Worm (Caenorhabditis elegans) whole organism, young adult: Measurements from ENCODE around the gene gcy-13.

ENCODE experiments used
- F23B12.7 ChIP-seq: sonication (generic microtip); optimal IDR thresholded peaks from 2 replicates; lab custom pipeline; 2017; ENCODE audit warnings: missing genetic modification characterization, mild to moderate bottlenecking, missing compliant biosample characterization, antibody characterized with exemption, moderate library complexity; ENCODE audit not compliant: insufficient read depth
- F39B2.1 ChIP-seq: fragments of 200-800 bp; sonication (Bioruptor generic); IDR thresholded peaks from 2 replicates; pipeline ENCODE4 v1.3.6; 2022; ENCODE audit warnings: missing genetic modification reagents, missing genetic modification characterization, missing compliant biosample characterization
- F49E8.2 ChIP-seq: sonication (generic microtip); optimal IDR thresholded peaks from 3 replicates; lab custom pipeline; 2017; ENCODE audit warnings: missing genetic modification characterization, mild to moderate bottlenecking, missing compliant biosample characterization, antibody characterized with exemption, moderate library complexity; ENCODE audit not compliant: insufficient read depth
- F57A8.1 ChIP-seq: fragments of 200-800 bp; sonication (Bioruptor generic); optimal IDR thresholded peaks from 2 replicates; lab custom pipeline; 2018; ENCODE audit warnings: mild to moderate bottlenecking, missing genetic modification characterization, moderate library complexity, missing compliant biosample characterization
- K12H6.12 ChIP-seq: fragments of 200-800 bp; sonication (Bioruptor generic); optimal IDR thresholded peaks from 2 replicates; lab custom pipeline; 2018; ENCODE audit warnings: mild to moderate bottlenecking, missing genetic modification characterization, missing compliant biosample characterization
- Y95B8A.8 ChIP-seq: fragments of 200-800 bp; sonication (Bioruptor generic); IDR thresholded peaks from 2 replicates; pipeline ENCODE4 v1.3.6; 2022; ENCODE audit warnings: missing genetic modification reagents, missing genetic modification characterization, missing compliant biosample characterization
- akir-1 ChIP-seq: fragments of 200-800 bp; sonication (Bioruptor generic); optimal IDR thresholded peaks from 2 replicates; lab custom pipeline; 2018; ENCODE audit warnings: mild to moderate bottlenecking, missing genetic modification characterization, moderate library complexity, missing compliant biosample characterization
- atf-7 ChIP-seq: sonication (generic microtip); optimal IDR thresholded peaks from 2 replicates; lab custom pipeline; 2017; ENCODE audit warnings: mild to moderate bottlenecking, missing genetic modification characterization, missing compliant biosample characterization
- attf-6 ChIP-seq: fragments of 200-800 bp; sonication (Bioruptor generic); IDR thresholded peaks from 2 replicates; pipeline ENCODE4 v1.3.6; 2022; ENCODE audit warnings: missing genetic modification reagents, missing genetic modification characterization, missing compliant biosample characterization
- ceh-40 ChIP-seq: fragments of 200-800 bp; sonication (Bioruptor generic); IDR thresholded peaks from 2 replicates; pipeline ENCODE4 v1.3.6; 2022; ENCODE audit warnings: missing genetic modification characterization, missing compliant biosample characterization
- ceh-79 ChIP-seq: sonication (generic microtip); optimal IDR thresholded peaks from 2 replicates; lab custom pipeline; 2017; ENCODE audit warnings: mild to moderate bottlenecking, missing genetic modification characterization, missing compliant biosample characterization
- ceh-91 ChIP-seq: fragments of 200-800 bp; sonication (Bioruptor generic); IDR thresholded peaks from 2 replicates; pipeline ENCODE4 v1.3.6; 2022; ENCODE audit warnings: missing genetic modification reagents, missing genetic modification characterization, missing compliant biosample characterization
- dpl-1 ChIP-seq: fragments of 150-350 bp; optimal IDR thresholded peaks from 2 replicates; lab custom pipeline; 2014; ENCODE audit warnings: missing biosample characterization, missing genetic modification reagents, missing genetic modification characterization
- egl-18 ChIP-seq: fragments of 200-800 bp; sonication (Bioruptor generic); IDR thresholded peaks from 2 replicates; pipeline ENCODE4 v1.3.6; 2022; ENCODE audit warnings: missing genetic modification reagents, missing genetic modification characterization, missing compliant biosample characterization
- ekl-4 ChIP-seq: fragments of 200-800 bp; sonication (Bioruptor generic); IDR thresholded peaks from 2 replicates; pipeline ENCODE4 v1.3.6; 2022; ENCODE audit warnings: missing genetic modification reagents, missing genetic modification characterization, missing compliant biosample characterization
- hmg-20 ChIP-seq: fragments of 200-800 bp; sonication (Bioruptor generic); IDR thresholded peaks from 2 replicates; pipeline ENCODE4 v1.3.6; 2022; ENCODE audit warnings: missing genetic modification reagents, missing genetic modification characterization, missing compliant biosample characterization
- lin-26 ChIP-seq: fragments of 200-800 bp; sonication (Bioruptor generic); IDR thresholded peaks from 2 replicates; pipeline ENCODE4 v1.3.6; 2022; ENCODE audit warnings: missing genetic modification reagents, missing genetic modification characterization, missing compliant biosample characterization
- lir-1 ChIP-seq: fragments of 200-800 bp; sonication (Bioruptor generic); conservative IDR thresholded peaks from 2 replicates; pipeline ENCODE4 v1.3.6; 2022; ENCODE audit warnings: missing genetic modification reagents, missing genetic modification characterization, missing compliant biosample characterization
- madf-8 ChIP-seq: fragments of 200-800 bp; sonication (Bioruptor generic); conservative IDR thresholded peaks from 2 replicates; pipeline ENCODE4 v1.3.6; 2022; ENCODE audit warnings: missing genetic modification reagents, missing genetic modification characterization, missing compliant biosample characterization
- nfya-1 ChIP-seq: sonication (generic microtip); optimal IDR thresholded peaks from 2 replicates; lab custom pipeline; 2017; ENCODE audit warnings: antibody characterized with exemption, missing compliant biosample characterization, missing genetic modification characterization, borderline replicate concordance; ENCODE audit not compliant: insufficient read depth
- nhr-80 ChIP-seq: sonication (generic microtip); optimal IDR thresholded peaks from 2 replicates; lab custom pipeline; 2016; ENCODE audit warnings: missing genetic modification characterization, missing compliant biosample characterization
- pbrm-1 ChIP-seq: fragments of 200-800 bp; sonication (Bioruptor generic); IDR thresholded peaks from 2 replicates; pipeline ENCODE4 v1.3.6; 2022; ENCODE audit warnings: missing genetic modification reagents, missing genetic modification characterization, missing compliant biosample characterization
- rcor-1 ChIP-seq: fragments of 200-800 bp; sonication (Bioruptor generic); IDR thresholded peaks from 2 replicates; pipeline ENCODE4 v1.3.6; 2022; ENCODE audit warnings: missing genetic modification reagents, missing genetic modification characterization, missing compliant biosample characterization
- rec-8 ChIP-seq, 2 experiments: sonication (generic microtip); optimal IDR thresholded peaks; 2 replicates each; lab custom pipeline; 2016; ENCODE audit warnings: mild to moderate bottlenecking in 2 of 2, missing genetic modification characterization in 2 of 2, missing genetic modification reagents in 2 of 2, missing genotype in 2 of 2, missing biosample characterization in 1 of 2, missing compliant biosample characterization in 1 of 2, moderate library complexity in 1 of 2
- snpc-1.1 ChIP-seq: sonication (generic microtip); optimal IDR thresholded peaks from 2 replicates; lab custom pipeline; 2017; ENCODE audit warnings: missing genetic modification characterization, mild to moderate bottlenecking, missing compliant biosample characterization, antibody characterized with exemption, moderate library complexity, missing genotype, missing genetic modification reagents; ENCODE audit not compliant: insufficient read depth
- sptf-2 ChIP-seq: fragments of 200-800 bp; sonication (Bioruptor generic); optimal IDR thresholded peaks from 2 replicates; lab custom pipeline; 2018; ENCODE audit warnings: mild to moderate bottlenecking, missing genetic modification characterization, missing compliant biosample characterization
- tlf-1 ChIP-seq: fragments of 200-800 bp; sonication (Bioruptor generic); optimal IDR thresholded peaks from 2 replicates; lab custom pipeline; 2018; ENCODE audit warnings: mild to moderate bottlenecking, missing genetic modification characterization, missing compliant biosample characterization
- xnd-1 ChIP-seq: sonication (generic microtip); optimal IDR thresholded peaks from 2 replicates; lab custom pipeline; 2016; ENCODE audit warnings: missing genotype, missing genetic modification reagents, missing genetic modification characterization, missing compliant biosample characterization
- ztf-18 ChIP-seq: sonication (generic microtip); optimal IDR thresholded peaks from 2 replicates; lab custom pipeline; 2016; ENCODE audit warnings: missing genotype, mild to moderate bottlenecking, missing genetic modification characterization, missing compliant biosample characterization

The gcy-13 gene

DNA sequence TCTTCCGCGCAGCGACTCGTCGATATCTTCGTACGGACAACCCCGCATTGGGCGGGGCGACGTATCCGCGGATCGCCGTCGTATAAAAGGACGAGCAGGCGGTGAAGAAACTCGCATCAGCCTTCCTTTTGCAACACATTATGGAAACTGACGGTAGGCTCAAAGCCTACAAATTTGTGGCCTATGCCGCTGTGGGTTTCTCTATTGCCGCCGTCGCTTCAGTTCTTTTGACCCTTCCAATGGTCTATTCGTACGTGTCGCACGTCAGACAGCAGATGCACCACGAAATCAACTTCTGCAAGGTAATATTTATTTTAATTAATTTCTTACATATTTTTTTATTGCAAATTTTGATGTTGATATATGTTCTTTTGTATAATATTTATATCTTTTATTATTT is 16.5 kb downstream of the gcy-13 start:
- TF ChIP-seq egl-18 (GFP tag; lab: Robert Waterston, UW) (no peak), attf-6 (GFP tag; lab: Robert Waterston, UW) (0 out of 2 replicates have a peak, but pooled peaks have one; percentile 17), rec-8 (tag; optimal IDR thresholded peaks at IDR 0.05; lab: Kevin White, UChicago) (no peak), lir-1 (GFP tag; lab: Robert Waterston, UW) (no peak)

DNA sequence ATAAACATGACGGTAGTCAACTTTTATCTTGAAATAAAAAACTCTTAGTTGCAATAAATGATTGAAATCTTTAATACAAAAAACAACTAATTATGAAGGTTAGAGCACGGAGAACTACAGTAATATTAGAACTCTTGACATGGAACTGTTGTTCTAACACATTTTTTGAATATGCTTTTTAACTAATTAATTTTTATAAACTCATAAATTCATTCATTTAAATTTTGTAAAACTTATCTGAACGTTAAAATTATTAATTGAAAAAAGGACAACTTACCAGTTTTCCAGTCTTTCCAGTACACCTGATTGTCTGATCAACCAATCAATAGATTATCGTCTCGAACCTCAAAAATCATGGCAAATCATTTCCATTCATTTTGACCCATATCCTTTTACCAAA is 16.9 kb downstream of the gcy-13 start, which contains the start of gene sqt-3:
TSS of gene sqt-3 (plus strand) at position 301 of the 400 bp plus-strand sequence.
- TF ChIP-seq nfya-1 (tag; lab: Kevin White, UChicago) (no peak), snpc-1.1 (tag; lab: Kevin White, UChicago) (no peak), akir-1 (GFP tag; lab: Kevin White, UChicago) (no peak), ceh-79 (tag; lab: Kevin White, UChicago) (no peak), ceh-40 (no peak), ekl-4 (GFP tag; lab: Robert Waterston, UW) (no peak), madf-8 (no peak), K12H6.12 (no peak), F23B12.7 (tag; lab: Kevin White, UChicago) (no peak), tlf-1 (GFP tag; lab: Kevin White, UChicago) (no peak), F49E8.2 (tag; lab: Kevin White, UChicago) (no peak)

DNA sequence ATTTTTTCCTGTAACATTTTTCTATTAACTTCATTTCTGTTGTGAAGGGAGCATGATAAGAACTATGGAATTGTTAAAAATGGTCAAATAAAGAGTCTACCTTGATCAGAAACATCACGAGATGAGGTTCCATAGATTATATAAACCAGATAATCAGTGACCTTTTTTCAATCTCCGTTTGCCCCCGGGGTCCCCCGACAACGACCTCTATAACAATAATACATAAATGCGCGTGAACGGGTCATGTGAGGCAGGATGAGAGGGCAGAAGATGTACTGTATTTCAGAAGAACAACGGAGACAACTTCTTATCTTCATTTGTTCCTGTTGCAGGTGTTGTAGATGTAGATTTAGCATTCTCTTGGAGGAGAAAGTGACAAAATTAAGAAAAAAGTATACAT is 17.5 kb downstream of the gcy-13 start:
- TF ChIP-seq lin-26 (GFP tag; lab: Robert Waterston, UW) (0 out of 2 replicates have a peak, but pooled peaks have one; percentile 12), nhr-80 (no peak)

DNA sequence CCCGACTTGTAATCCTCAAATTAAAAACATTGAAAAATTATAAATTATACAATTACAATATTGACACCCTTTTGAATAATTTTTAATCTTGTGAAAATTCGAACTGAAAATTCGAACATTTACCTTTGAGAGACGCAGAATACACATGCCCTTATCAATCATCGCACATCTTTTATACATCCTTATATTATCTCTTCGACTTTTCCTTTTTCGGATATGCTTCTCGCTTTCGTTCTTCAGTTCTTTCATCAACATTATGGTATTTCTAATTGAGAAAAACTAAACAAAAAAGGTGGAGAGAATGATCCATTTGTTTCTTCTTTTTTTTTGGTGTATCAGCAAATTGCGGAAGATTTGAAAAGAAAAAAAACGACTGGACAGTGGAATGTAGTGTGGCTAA is 20.0 kb downstream of the gcy-13 start:
- TF ChIP-seq atf-7 (tag; lab: Kevin White, UChicago) = no peak
- no peak for TF ChIP-seq dpl-1
- TF ChIP-seq F57A8.1 = no peak
- no peak for TF ChIP-seq pbrm-1 (GFP tag; lab: Robert Waterston, UW)
- no peak for TF ChIP-seq ceh-91 (GFP tag; lab: Robert Waterston, UW)
- no peak for TF ChIP-seq attf-6 (GFP tag; lab: Robert Waterston, UW)
- TF ChIP-seq ztf-18 (tag; lab: Kevin White, UChicago) = no peak
- no peak for TF ChIP-seq F39B2.1 (GFP tag; lab: Robert Waterston, UW)
- TF ChIP-seq xnd-1 (tag; lab: Kevin White, UChicago) = no peak
- TF ChIP-seq rcor-1 (GFP tag; lab: Robert Waterston, UW) = no peak

ce11 chrV:12347854-12348253 is 21.5 kb downstream of the gcy-13 start:
- TF ChIP-seq ceh-40 (no peak), sptf-2 (GFP tag; lab: Kevin White, UChicago) (no peak), Y95B8A.8 (GFP tag; lab: Robert Waterston, UW) (no peak), nhr-80 (peak; percentile 37)

ce11 chrV:12345808-12346207 is 23.5 kb downstream of the gcy-13 start, which contains the start of gene snb-2:
snb-2 (minus strand) TSS chrV:12345908.
- TF ChIP-seq hmg-20 (GFP tag; lab: Robert Waterston, UW) = no peak
